Worm (Caenorhabditis elegans): Measurements from ENCODE around the gene fbxc-52.

- TF ChIP-seq nhr-11 (tag; optimal IDR thresholded peaks at IDR 0.05) (no peak), nfya-1 (tag; optimal IDR thresholded peaks at IDR 0.05) (no peak)
Measured at ce11 chrII:3727996-3728395, 10.9 kb downstream of the fbxc-52 start, which contains the start of gene C46E10.8.

Data from whole organism, late embryonic.